Worm (Caenorhabditis elegans): ENCODE measurements around the gene fmi-1.

fmi-1 gene

ce11 chrV:13009271-13009670, 9.6 kb upstream of the fmi-1 start:
- TF ChIP-seq hlh-1 (tag; optimal IDR thresholded peaks at IDR 0.05): no peak
- no peak for TF ChIP-seq ceh-83 (GFP tag; optimal IDR thresholded peaks at IDR 0.05)
- no peak for TF ChIP-seq ceh-43 (GFP tag; optimal IDR thresholded peaks at IDR 0.05)
- TF ChIP-seq snpc-4 (tag; optimal IDR thresholded peaks at IDR 0.05): no peak
- no peak for TF ChIP-seq mep-1 (tag; optimal IDR thresholded peaks at IDR 0.05)
- no peak for TF ChIP-seq lin-13 (tag; optimal IDR thresholded peaks at IDR 0.05)
- TF ChIP-seq nhr-2 (tag; optimal IDR thresholded peaks at IDR 0.05): no peak
- no peak for TF ChIP-seq M03D4.4 (tag; optimal IDR thresholded peaks at IDR 0.05)

DNA sequence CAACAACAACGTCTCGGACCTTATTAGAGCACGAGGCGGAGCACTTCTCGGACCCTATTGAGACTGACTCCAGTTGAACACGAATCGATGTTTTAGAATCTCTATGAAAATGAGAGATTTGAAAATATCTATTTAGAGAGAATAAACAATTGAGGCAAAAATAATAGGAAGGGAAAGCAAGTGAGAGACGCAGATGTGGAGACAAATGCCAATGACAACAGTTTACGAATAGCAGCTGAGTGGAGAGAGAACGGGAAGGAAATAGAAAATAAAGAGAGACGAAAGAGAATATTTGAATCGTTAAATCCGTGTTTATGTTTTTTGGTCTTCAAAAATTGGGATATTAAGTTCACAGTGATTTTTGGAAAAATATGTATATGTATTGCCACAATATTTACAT, 9.0 kb upstream of the fmi-1 start:
- TF ChIP-seq flh-1 (GFP tag; optimal IDR thresholded peaks at IDR 0.05): no peak
- TF ChIP-seq nhr-28 (tag; optimal IDR thresholded peaks at IDR 0.05): no peak
- no peak for TF ChIP-seq sem-2 (GFP tag; optimal IDR thresholded peaks at IDR 0.05)
- TF ChIP-seq unc-120 (tag; optimal IDR thresholded peaks at IDR 0.05; ENCODE audit: poor library complexity, severe bottlenecking): peak; percentile 50
- TF ChIP-seq elt-1 (tag; optimal IDR thresholded peaks at IDR 0.05; ENCODE audit: borderline replicate concordance, insufficient read depth): no peak
- TF ChIP-seq lsy-2 (tag; optimal IDR thresholded peaks at IDR 0.05): peak; percentile 28
- TF ChIP-seq pha-4 (tag; optimal IDR thresholded peaks at IDR 0.05): peak; percentile 10
- TF ChIP-seq ceh-43 (GFP tag; optimal IDR thresholded peaks at IDR 0.05): no peak
- TF ChIP-seq ces-1 (GFP tag; optimal IDR thresholded peaks at IDR 0.05): peak; percentile 59
- peak; percentile 29 for TF ChIP-seq hlh-1 (tag; optimal IDR thresholded peaks at IDR 0.05)
- no peak for TF ChIP-seq lin-32 (GFP tag; optimal IDR thresholded peaks at IDR 0.05)

DNA sequence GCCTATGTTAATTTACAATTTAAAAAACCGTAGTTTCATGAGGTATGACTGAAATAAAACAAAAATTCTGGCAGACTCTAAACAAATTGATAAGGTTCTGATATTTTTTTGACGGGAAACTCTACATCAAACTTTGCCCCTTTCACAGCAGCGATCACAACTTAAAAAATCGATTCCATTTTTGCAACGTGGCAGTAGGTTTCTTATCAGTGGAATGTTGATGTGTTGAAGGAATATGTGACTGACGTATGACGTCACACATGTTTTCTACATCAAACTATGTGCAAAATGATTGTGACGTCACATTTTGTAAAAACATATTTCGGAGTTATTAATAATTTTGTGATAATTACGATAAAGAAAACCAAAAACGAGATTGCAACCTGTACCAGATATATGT, 7.0 kb upstream of the fmi-1 start:
- TF ChIP-seq nhr-12 (tag; optimal IDR thresholded peaks at IDR 0.05) (no peak), zip-8 (tag; optimal IDR thresholded peaks at IDR 0.05) (peak; percentile 94)

ce11 chrV:13013158-13013557, 5.7 kb upstream of the fmi-1 start, which contains the start of gene try-10:
try-10 (minus strand) TSS chrV:13013258.
- TF ChIP-seq nhr-12 (tag; optimal IDR thresholded peaks at IDR 0.05) (no peak), mep-1 (tag; optimal IDR thresholded peaks at IDR 0.05) (no peak), ceh-43 (GFP tag; optimal IDR thresholded peaks at IDR 0.05) (no peak), unc-39 (tag; optimal IDR thresholded peaks at IDR 0.05) (no peak), pha-4 (tag; optimal IDR thresholded peaks at IDR 0.05) (no peak), elt-3 (tag; optimal IDR thresholded peaks at IDR 0.05) (no peak), elt-1 (tag; optimal IDR thresholded peaks at IDR 0.05; ENCODE audit: borderline replicate concordance, insufficient read depth) (no peak), ces-1 (GFP tag; optimal IDR thresholded peaks at IDR 0.05) (no peak), snpc-4 (tag; optimal IDR thresholded peaks at IDR 0.05) (no peak)

DNA sequence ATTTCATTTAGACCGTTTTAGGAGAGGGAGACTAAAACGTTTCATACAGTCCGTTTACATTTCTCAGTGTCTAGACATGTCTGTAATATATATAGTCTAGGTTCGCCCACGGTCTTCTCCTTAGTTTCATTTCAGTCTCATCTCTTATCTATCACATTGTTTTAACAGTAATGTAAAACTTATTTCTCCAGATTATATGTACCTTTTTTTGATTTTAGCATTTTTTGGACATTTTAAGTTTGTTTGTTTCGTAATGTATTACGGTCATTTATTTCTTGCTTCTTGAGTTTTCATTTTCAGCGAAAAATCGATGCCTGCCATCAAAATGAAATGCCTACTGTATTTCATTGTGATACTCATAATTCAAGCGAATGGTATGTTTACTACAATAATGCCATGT, 5.0 kb upstream of the fmi-1 start, which contains the start of gene F15B9.6:
Gene F15B9.6, plus strand, starts transcription at position 301 of the 400 bp plus-strand sequence.
- TF ChIP-seq mep-1 (tag; optimal IDR thresholded peaks at IDR 0.05) (no peak), pha-4 (tag; optimal IDR thresholded peaks at IDR 0.05) (no peak), blmp-1 (tag; optimal IDR thresholded peaks at IDR 0.05) (no peak), ham-2 (GFP tag; optimal IDR thresholded peaks at IDR 0.05) (no peak), lsy-2 (tag; optimal IDR thresholded peaks at IDR 0.05) (no peak), lin-32 (GFP tag; optimal IDR thresholded peaks at IDR 0.05) (no peak), sem-2 (GFP tag; optimal IDR thresholded peaks at IDR 0.05) (no peak), snpc-4 (tag; optimal IDR thresholded peaks at IDR 0.05) (no peak), nhr-28 (tag; optimal IDR thresholded peaks at IDR 0.05) (no peak), drap-1 (GFP tag; optimal IDR thresholded peaks at IDR 0.05) (no peak)

DNA sequence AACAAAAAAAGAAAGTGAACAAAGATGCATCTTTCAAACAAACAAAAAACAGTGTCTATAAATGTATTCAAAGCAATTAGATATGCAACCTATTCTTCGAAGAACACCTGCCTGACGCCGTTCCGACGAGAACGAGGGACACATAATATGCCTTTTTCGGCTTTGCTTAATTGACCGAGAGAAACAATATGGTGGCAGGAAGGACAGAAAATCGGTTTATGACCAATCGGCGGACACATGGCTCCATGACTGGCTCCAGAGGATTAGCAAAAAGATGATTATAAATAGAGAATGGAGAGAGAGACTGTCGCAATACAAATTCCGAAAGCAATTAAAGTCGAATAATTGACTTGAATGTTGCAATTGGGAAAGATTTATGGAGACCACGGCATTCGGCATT, 628 bp upstream of the fmi-1 start:
- TF ChIP-seq bed-3 (GFP tag; optimal IDR thresholded peaks at IDR 0.05): no peak
- TF ChIP-seq ces-1 (GFP tag; optimal IDR thresholded peaks at IDR 0.05): peak; percentile 86
- TF ChIP-seq nhr-2 (tag; optimal IDR thresholded peaks at IDR 0.05): peak; percentile 14
- no peak for TF ChIP-seq sptf-1 (tag; optimal IDR thresholded peaks at IDR 0.05)
- TF ChIP-seq ceh-43 (GFP tag; optimal IDR thresholded peaks at IDR 0.05): peak; percentile 36
- TF ChIP-seq pha-4 (tag; optimal IDR thresholded peaks at IDR 0.05): no peak
- TF ChIP-seq lin-32 (GFP tag; optimal IDR thresholded peaks at IDR 0.05): peak; percentile 47

- TF ChIP-seq ces-1 (GFP tag; optimal IDR thresholded peaks at IDR 0.05): peak; percentile 83
- no peak for TF ChIP-seq flh-1 (GFP tag; optimal IDR thresholded peaks at IDR 0.05)
These were observed 1.2 kb downstream of the fmi-1 start for ce11 chrV:13020014-13020413.

Data from whole organism, mixed stage, embryonic.